Worm (Caenorhabditis elegans): Measurements from ENCODE around the gene pac-1.

Gene pac-1

DNA sequence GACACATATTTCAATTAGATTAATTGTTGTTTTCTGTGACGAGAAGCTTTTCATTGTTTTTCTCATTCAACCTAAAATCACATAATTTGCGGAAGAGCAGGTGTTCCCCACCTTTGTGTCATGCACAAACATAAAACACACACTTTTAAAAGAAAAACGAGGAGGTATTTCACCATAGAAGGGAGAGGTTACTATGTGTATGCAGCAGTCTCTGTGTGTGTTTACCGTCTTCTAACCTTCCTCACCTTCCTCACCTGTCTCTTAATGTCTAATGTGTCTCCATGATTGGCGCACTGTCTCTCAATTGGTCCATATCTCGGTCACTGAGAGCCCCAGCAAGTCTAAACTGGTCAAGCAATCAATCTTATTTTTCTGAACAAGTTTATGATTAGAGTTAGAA lies 11.5 kb downstream of the pac-1 start:
- no peak for TF ChIP-seq saeg-2 (GFP tag; IDR thresholded peaks at IDR 0.05)
- TF ChIP-seq F44E2.7 (GFP tag; IDR thresholded peaks at IDR 0.05), result no peak
- no peak for TF ChIP-seq daf-16 (GFP tag; optimal IDR thresholded peaks at IDR 0.05)
- peak; percentile 77 for TF ChIP-seq daf-16 (tag; optimal IDR thresholded peaks at IDR 0.05)
- TF ChIP-seq nhr-42 (GFP tag; IDR thresholded peaks at IDR 0.05), result no peak
- peak; percentile 15 for TF ChIP-seq hlh-11 (tag; optimal IDR thresholded peaks at IDR 0.05)
- TF ChIP-seq pqm-1 (tag; optimal IDR thresholded peaks at IDR 0.05), result peak; percentile 50
- no peak for TF ChIP-seq zfp-3 (GFP tag; conservative IDR thresholded peaks at IDR 0.05)
- TF ChIP-seq daf-19 (GFP tag; conservative IDR thresholded peaks at IDR 0.05), result no peak
- TF ChIP-seq mdl-1 (tag; optimal IDR thresholded peaks at IDR 0.05), result no peak
- no peak for TF ChIP-seq ztf-11 (tag; optimal IDR thresholded peaks at IDR 0.05)
- peak; percentile 12 for TF ChIP-seq nhr-28 (tag; optimal IDR thresholded peaks at IDR 0.05)
- TF ChIP-seq mes-2 (tag; optimal IDR thresholded peaks at IDR 0.05; ENCODE audit: poor library complexity, severe bottlenecking), result peak; percentile 35
- TF ChIP-seq set-16 (GFP tag; IDR thresholded peaks at IDR 0.05), result no peak

DNA sequence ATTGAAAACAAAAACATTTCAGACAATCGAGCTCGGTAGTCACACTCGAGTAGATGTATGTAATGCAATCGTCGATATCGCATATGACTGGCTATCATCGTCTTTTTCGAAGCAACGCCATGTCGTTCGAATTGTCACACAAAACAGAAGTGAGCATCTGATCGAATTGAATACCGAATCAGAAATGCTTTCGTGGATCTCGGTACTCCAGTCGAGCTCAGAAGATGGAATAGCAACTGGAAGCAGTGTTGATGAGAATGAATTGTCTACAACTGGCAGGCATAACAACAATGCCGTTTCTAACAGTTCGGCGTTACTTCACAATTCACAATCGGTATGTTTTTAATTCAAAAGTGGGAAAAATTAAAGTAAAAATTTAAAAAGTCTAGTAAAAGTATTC lies 14.4 kb downstream of the pac-1 start:
- TF ChIP-seq hlh-30 (tag; optimal IDR thresholded peaks at IDR 0.05; ENCODE audit: insufficient read depth) (no peak), Y105C5A.15 (GFP tag; IDR thresholded peaks at IDR 0.05) (no peak), dpl-1 (GFP tag; optimal IDR thresholded peaks at IDR 0.05) (no peak)

DNA sequence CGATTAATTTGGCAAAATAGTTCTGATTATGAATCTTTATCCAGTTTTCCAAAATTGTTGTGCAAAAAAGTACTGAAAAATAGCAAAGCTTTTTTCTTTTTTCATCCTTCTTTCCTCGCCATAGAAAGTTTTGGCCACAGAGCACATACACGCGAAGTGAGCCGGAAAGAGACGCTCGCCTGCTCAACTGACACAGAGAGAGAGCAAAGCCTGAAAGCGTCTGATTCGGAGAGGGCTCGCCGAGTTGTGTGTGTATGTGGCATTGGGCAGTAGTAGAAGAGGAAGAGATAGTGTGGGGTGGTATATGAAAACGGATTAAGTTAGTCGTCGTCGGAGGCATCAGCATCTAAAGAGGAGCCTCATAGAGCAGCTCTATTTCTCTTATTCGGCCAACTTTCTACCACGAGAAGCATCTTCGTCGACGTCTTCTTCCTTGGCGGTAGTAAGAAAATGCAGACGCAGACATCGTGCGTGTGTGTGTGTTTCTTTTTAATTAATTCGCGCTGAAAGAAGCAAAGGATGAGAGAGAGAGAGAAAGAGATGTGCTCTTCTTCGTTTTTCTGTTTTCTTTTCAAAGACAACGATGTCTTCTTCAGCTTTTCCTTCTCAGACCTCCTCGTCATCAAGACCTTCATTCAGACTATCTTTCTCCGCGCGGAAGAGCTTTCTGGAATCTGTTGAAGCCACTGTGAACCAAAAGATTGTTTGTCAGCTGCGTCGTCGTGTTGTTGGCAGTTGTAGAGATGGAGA lies 15.0 kb downstream of the pac-1 start:
- peak; percentile 55 for TF ChIP-seq F37D6.2 (tag; optimal IDR thresholded peaks at IDR 0.05)
- peak; percentile 38 for TF ChIP-seq mep-1 (tag; optimal IDR thresholded peaks at IDR 0.05)
- TF ChIP-seq ctbp-1 (GFP tag; IDR thresholded peaks at IDR 0.05), result peak; percentile 19; the same call in 1 of the 2 replicates
- no peak for TF ChIP-seq tra-1 (GFP tag; IDR thresholded peaks at IDR 0.05)
- 0 out of 2 replicates have a peak, but pooled peaks have one; percentile 8 for TF ChIP-seq set-16 (GFP tag; IDR thresholded peaks at IDR 0.05)
- peak in 1 of 2 experiments; percentile 4 for TF ChIP-seq lsy-2 (tag; optimal IDR thresholded peaks at IDR 0.05)
- TF ChIP-seq nhr-11 (tag; optimal IDR thresholded peaks at IDR 0.05), result no peak
- peak; percentile 29 for TF ChIP-seq rbr-2 (tag; optimal IDR thresholded peaks at IDR 0.05)
- TF ChIP-seq fkh-10 (GFP tag; optimal IDR thresholded peaks at IDR 0.05), result peak; percentile 83
- TF ChIP-seq aha-1 (tag), result peak; percentile 76
- TF ChIP-seq lir-3 (tag; optimal IDR thresholded peaks at IDR 0.05), result no peak
- no peak for TF ChIP-seq lin-29 (GFP tag; IDR thresholded peaks at IDR 0.05)

- TF ChIP-seq fkh-10 (GFP tag; optimal IDR thresholded peaks at IDR 0.05), result peak; percentile 87
- TF ChIP-seq lsy-2 (tag; optimal IDR thresholded peaks at IDR 0.05), result peak in 1 of 2 experiments; percentile 14
- TF ChIP-seq egl-43 (GFP tag; IDR thresholded peaks at IDR 0.05), result no peak
- TF ChIP-seq ctbp-1 (GFP tag; IDR thresholded peaks at IDR 0.05), result 0 out of 2 replicates have a peak, but pooled peaks have one; percentile 9
- no peak for TF ChIP-seq F26F4.8 (GFP tag; conservative IDR thresholded peaks at IDR 0.05)
These were observed 16.9 kb downstream of the pac-1 start for ce11 chrIII:8511711-8512110.

DNA sequence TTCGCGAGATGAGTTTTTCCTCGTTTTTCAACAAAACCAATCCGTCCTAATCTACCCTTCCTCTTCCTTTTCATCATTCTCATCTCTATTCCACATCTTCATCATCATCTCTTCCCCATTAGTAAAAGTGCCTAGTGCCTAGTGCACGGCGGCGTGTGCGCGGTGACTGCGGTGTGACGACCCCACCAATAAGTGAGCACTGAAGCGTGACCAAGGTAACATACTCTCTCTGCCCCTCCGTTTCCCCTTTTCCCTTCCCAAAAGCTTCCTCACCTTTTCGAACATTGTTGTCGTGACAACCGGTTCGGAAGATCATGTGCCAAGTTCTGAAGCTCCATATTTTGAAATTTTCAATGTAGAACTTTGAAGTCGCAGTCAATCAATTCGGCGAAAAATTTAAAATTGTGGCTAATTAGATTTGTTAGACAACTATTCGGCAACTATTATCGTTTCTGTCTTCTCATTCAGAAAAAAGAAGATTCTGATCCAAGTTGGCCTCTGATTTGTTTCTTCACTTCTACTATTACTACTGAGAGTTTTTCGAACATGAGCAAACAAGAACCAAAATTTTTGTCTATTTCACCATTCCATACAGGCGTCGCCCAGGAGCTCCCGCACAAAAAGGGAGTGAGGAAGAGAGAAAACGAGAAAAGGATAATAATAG lies 17.6 kb downstream of the pac-1 start:
- no peak for TF ChIP-seq daf-8 (GFP tag; IDR thresholded peaks at IDR 0.05)
- no peak for TF ChIP-seq pqm-1 (tag; optimal IDR thresholded peaks at IDR 0.05)
- TF ChIP-seq cey-2 (tag; optimal IDR thresholded peaks at IDR 0.05; ENCODE audit: borderline replicate concordance, insufficient read depth), result no peak
- TF ChIP-seq ceh-44 (GFP tag; IDR thresholded peaks at IDR 0.05), result no peak
- 0 out of 2 replicates have a peak, but pooled peaks have one; percentile 32 for TF ChIP-seq egl-43 (GFP tag; IDR thresholded peaks at IDR 0.05)
- peak; percentile 2 for TF ChIP-seq hlh-30 (tag; optimal IDR thresholded peaks at IDR 0.05; ENCODE audit: insufficient read depth)

All from whole organism, L4 larva.